Fruit fly (Drosophila melanogaster) whole organism, embryonic: Measurements from ENCODE around the gene loaf.
A peak's percentile ranks its signal among the peaks of the same experiment; 100 is the strongest.

ENCODE experiments used
- BtbVII ChIP-seq: fragments of 200-800 bp; sonication (Bioruptor generic); optimal IDR thresholded peaks from 3 replicates; lab custom pipeline; 2017; ENCODE audit warnings: missing biosample characterization, mild to moderate bottlenecking, missing genetic modification characterization
- CG1024 ChIP-seq: fragments of 200-800 bp; sonication (Bioruptor generic); IDR thresholded peaks from 2 replicates; pipeline ENCODE4 v1.3.6; 2022; ENCODE audit warnings: missing biosample characterization, missing genetic modification characterization
- CG12299 ChIP-seq: fragments of 200-800 bp; sonication (Bioruptor generic); optimal IDR thresholded peaks from 2 replicates; lab custom pipeline; 2018; ENCODE audit warnings: missing biosample characterization, mild to moderate bottlenecking, missing genetic modification characterization
- CG14860 ChIP-seq: fragments of 200-800 bp; sonication (Bioruptor generic); IDR thresholded peaks from 3 replicates; pipeline ENCODE4 v1.3.6; 2022; ENCODE audit warnings: missing biosample characterization, missing genetic modification characterization; ENCODE audit not compliant: partially characterized antibody
- CG14965 ChIP-seq: fragments of 200-800 bp; sonication (Bioruptor generic); optimal IDR thresholded peaks from 2 replicates; lab custom pipeline; 2016; ENCODE audit warnings: missing biosample characterization, missing genetic modification characterization, borderline replicate concordance
- CG1602 ChIP-seq: fragments of 200-800 bp; sonication (Bioruptor generic); optimal IDR thresholded peaks from 3 replicates; lab custom pipeline; 2016; ENCODE audit warnings: missing biosample characterization, missing genetic modification characterization
- CG1603 ChIP-seq: fragments of 200-800 bp; sonication (Bioruptor generic); optimal IDR thresholded peaks from 2 replicates; lab custom pipeline; 2019; ENCODE audit warnings: missing biosample characterization, mild to moderate bottlenecking, missing genetic modification characterization, moderate library complexity
- CG17612 ChIP-seq: fragments of 200-800 bp; sonication (Bioruptor generic); IDR thresholded peaks from 2 replicates; pipeline ENCODE4 v1.3.6; 2022; ENCODE audit warnings: missing biosample characterization, missing genetic modification characterization
- CG30403 ChIP-seq: fragments of 200-800 bp; sonication (Bioruptor generic); optimal IDR thresholded peaks from 3 replicates; lab custom pipeline; 2016; ENCODE audit warnings: missing biosample characterization, missing genetic modification characterization
- CG34422 ChIP-seq: fragments of 200-800 bp; sonication (Bioruptor generic); IDR thresholded peaks from 3 replicates; pipeline ENCODE4 v1.3.6; 2022; ENCODE audit warnings: missing biosample characterization, missing genetic modification characterization
- CG4282 ChIP-seq: fragments of 200-800 bp; sonication (Bioruptor generic); optimal IDR thresholded peaks from 2 replicates; lab custom pipeline; 2016; ENCODE audit warnings: missing biosample characterization, missing genetic modification characterization
- CG6272 ChIP-seq: fragments of 200-800 bp; sonication (Bioruptor generic); IDR thresholded peaks from 2 replicates; pipeline ENCODE4 v1.3.6; 2022; ENCODE audit warnings: missing biosample characterization, missing genetic modification characterization
- CG6683 ChIP-seq: fragments of 200-800 bp; sonication (Bioruptor generic); optimal IDR thresholded peaks from 2 replicates; lab custom pipeline; 2017; ENCODE audit warnings: missing biosample characterization, mild to moderate bottlenecking, missing genetic modification characterization, missing genetic modification reagents
- CG6765 ChIP-seq: fragments of 200-800 bp; sonication (Bioruptor generic); optimal IDR thresholded peaks from 3 replicates; lab custom pipeline; 2017; ENCODE audit warnings: missing biosample characterization, mild to moderate bottlenecking, missing genetic modification characterization
- CG6813 ChIP-seq: fragments of 200-800 bp; sonication (Bioruptor generic); optimal IDR thresholded peaks from 2 replicates; lab custom pipeline; 2017; ENCODE audit warnings: missing biosample characterization, missing genetic modification characterization, mild to moderate bottlenecking, moderate library complexity, missing genetic modification reagents
- CG7839 ChIP-seq: fragments of 200-800 bp; sonication (Bioruptor generic); optimal IDR thresholded peaks from 3 replicates; lab custom pipeline; 2018; ENCODE audit warnings: missing biosample characterization, mild to moderate bottlenecking, missing genetic modification characterization, moderate library complexity
- CG7963 ChIP-seq: fragments of 200-800 bp; sonication (Bioruptor generic); IDR thresholded peaks from 3 replicates; pipeline ENCODE4 v1.3.6; 2022; ENCODE audit warnings: missing biosample characterization, missing genetic modification characterization; ENCODE audit not compliant: partially characterized antibody
- CG9437 ChIP-seq: fragments of 200-800 bp; sonication (Bioruptor generic); optimal IDR thresholded peaks from 2 replicates; lab custom pipeline; 2018; ENCODE audit warnings: missing biosample characterization, mild to moderate bottlenecking, missing genetic modification characterization
- D19B ChIP-seq: fragments of 200-800 bp; sonication (Bioruptor generic); optimal IDR thresholded peaks from 2 replicates; lab custom pipeline; 2017; ENCODE audit warnings: missing biosample characterization, mild to moderate bottlenecking, missing genetic modification characterization
- Doc3 ChIP-seq: fragments of 200-800 bp; sonication (Bioruptor generic); IDR thresholded peaks from 3 replicates; pipeline ENCODE4 v1.3.6; 2022; ENCODE audit warnings: missing biosample characterization, missing genetic modification characterization; ENCODE audit not compliant: partially characterized antibody
- E2f2 ChIP-seq: fragments of 200-800 bp; sonication (Bioruptor generic); IDR thresholded peaks from 2 replicates; pipeline ENCODE4 v1.3.6; 2022; ENCODE audit warnings: missing biosample characterization, missing genetic modification characterization
- Fer1 ChIP-seq: fragments of 200-800 bp; sonication (Bioruptor generic); optimal IDR thresholded peaks from 2 replicates; lab custom pipeline; 2017; ENCODE audit warnings: missing biosample characterization, mild to moderate bottlenecking, missing genetic modification characterization
- MBD-R2 ChIP-seq: fragments of 200-800 bp; sonication (Bioruptor generic); IDR thresholded peaks from 2 replicates; pipeline ENCODE4 v1.3.6; 2022; ENCODE audit warnings: missing biosample characterization, missing genetic modification characterization
- NFAT ChIP-seq: fragments of 200-800 bp; sonication (Bioruptor generic); IDR thresholded peaks from 2 replicates; pipeline ENCODE4 v1.3.6; 2022; ENCODE audit warnings: missing biosample characterization, missing genetic modification characterization
- NK7.1 ChIP-seq: fragments of 200-800 bp; sonication (Bioruptor generic); optimal IDR thresholded peaks from 3 replicates; lab custom pipeline; 2016; ENCODE audit warnings: missing biosample characterization, missing genetic modification characterization
- ara ChIP-seq: fragments of 200-800 bp; sonication (Bioruptor generic); IDR thresholded peaks from 2 replicates; pipeline ENCODE4 v1.3.6; 2022; ENCODE audit warnings: missing biosample characterization, missing genetic modification characterization
- ash1 ChIP-seq: fragments of 200-800 bp; sonication (Bioruptor generic); optimal IDR thresholded peaks from 2 replicates; lab custom pipeline; 2018; ENCODE audit warnings: missing biosample characterization, mild to moderate bottlenecking, missing genetic modification characterization
- btn ChIP-seq: fragments of 200-800 bp; sonication (Bioruptor generic); optimal IDR thresholded peaks from 2 replicates; lab custom pipeline; 2016; ENCODE audit warnings: missing biosample characterization, missing genetic modification characterization
- cas ChIP-seq: fragments of 200-800 bp; sonication (Bioruptor generic); IDR thresholded peaks from 2 replicates; pipeline ENCODE4 v1.3.6; 2022; ENCODE audit warnings: missing biosample characterization, missing genetic modification characterization
- caup ChIP-seq: fragments of 200-800 bp; sonication (Bioruptor generic); optimal IDR thresholded peaks from 3 replicates; lab custom pipeline; 2017; ENCODE audit warnings: missing biosample characterization, mild to moderate bottlenecking, missing genetic modification characterization, moderate library complexity; ENCODE audit not compliant: severe bottlenecking
- ems ChIP-seq: fragments of 200-800 bp; sonication (Bioruptor generic); optimal IDR thresholded peaks from 3 replicates; lab custom pipeline; 2016; ENCODE audit warnings: missing biosample characterization, missing genetic modification characterization
- ewg ChIP-seq: fragments of 200-800 bp; sonication (Bioruptor generic); optimal IDR thresholded peaks from 3 replicates; lab custom pipeline; 2017; ENCODE audit warnings: mild to moderate bottlenecking, missing biosample characterization, missing genetic modification reagents, missing genetic modification characterization
- fu2 ChIP-seq: fragments of 200-800 bp; sonication (Bioruptor generic); optimal IDR thresholded peaks from 2 replicates; lab custom pipeline; 2016; ENCODE audit warnings: missing biosample characterization, missing genetic modification characterization
- hbn ChIP-seq: fragments of 200-800 bp; sonication (Bioruptor generic); IDR thresholded peaks from 2 replicates; pipeline ENCODE4 v1.3.6; 2022; ENCODE audit warnings: missing biosample characterization, missing genetic modification characterization; ENCODE audit not compliant: partially characterized antibody
- jumu ChIP-seq: fragments of 200-800 bp; sonication (Bioruptor generic); optimal IDR thresholded peaks from 3 replicates; lab custom pipeline; 2016; ENCODE audit warnings: missing biosample characterization, missing genetic modification characterization
- kah ChIP-seq: fragments of 200-800 bp; sonication (Bioruptor generic); optimal IDR thresholded peaks from 2 replicates; lab custom pipeline; 2018; ENCODE audit warnings: missing biosample characterization, mild to moderate bottlenecking, missing genetic modification characterization
- kay ChIP-seq: fragments of 200-800 bp; sonication (Bioruptor generic); optimal IDR thresholded peaks from 2 replicates; lab custom pipeline; 2016; ENCODE audit warnings: missing biosample characterization, missing genetic modification characterization
- knrl ChIP-seq: fragments of 200-800 bp; sonication (Bioruptor generic); IDR thresholded peaks from 3 replicates; pipeline ENCODE4 v1.3.6; 2022; ENCODE audit warnings: missing biosample characterization, missing genetic modification characterization; ENCODE audit not compliant: partially characterized antibody
- maf-S ChIP-seq: fragments of 200-800 bp; sonication (Bioruptor generic); optimal IDR thresholded peaks from 2 replicates; lab custom pipeline; 2016; ENCODE audit warnings: missing biosample characterization, missing genetic modification characterization
- mam ChIP-seq: fragments of 200-800 bp; sonication (Bioruptor generic); optimal IDR thresholded peaks from 3 replicates; lab custom pipeline; 2016; ENCODE audit warnings: missing biosample characterization, missing genetic modification characterization
- nom ChIP-seq: fragments of 200-800 bp; sonication (Bioruptor generic); optimal IDR thresholded peaks from 2 replicates; lab custom pipeline; 2017; ENCODE audit warnings: missing biosample characterization, missing genetic modification characterization, mild to moderate bottlenecking, moderate library complexity, missing genetic modification reagents
- oc ChIP-seq: fragments of 200-800 bp; sonication (Bioruptor generic); optimal IDR thresholded peaks from 2 replicates; lab custom pipeline; 2018; ENCODE audit warnings: missing biosample characterization, mild to moderate bottlenecking, missing genetic modification characterization, moderate library complexity
- onecut ChIP-seq: fragments of 200-800 bp; sonication (Bioruptor generic); IDR thresholded peaks from 2 replicates; pipeline ENCODE4 v1.3.6; 2022; ENCODE audit warnings: missing biosample characterization, missing genetic modification characterization
- pho ChIP-seq: fragments of 200-800 bp; sonication (Bioruptor generic); optimal IDR thresholded peaks from 2 replicates; lab custom pipeline; 2016; ENCODE audit warnings: missing biosample characterization, missing genetic modification characterization
- pzg ChIP-seq: fragments of 200-800 bp; sonication (Bioruptor generic); optimal IDR thresholded peaks from 3 replicates; lab custom pipeline; 2018; ENCODE audit warnings: missing biosample characterization, mild to moderate bottlenecking, missing genetic modification characterization, moderate library complexity
- rib ChIP-seq: fragments of 200-800 bp; sonication (Bioruptor generic); IDR thresholded peaks from 2 replicates; pipeline ENCODE4 v1.3.6; 2022; ENCODE audit warnings: missing biosample characterization, missing genetic modification characterization
- sc ChIP-seq, 3 experiments: fragments of >200 bp in 2 of 3; fragments of 200-800 bp in 1 of 3; sonication (Bioruptor generic) in 1 of 3; optimal IDR thresholded peaks; 2 replicates in 2 of 3; 3 replicates in 1 of 3; lab custom pipeline; 2017; ENCODE audit warnings: mild to moderate bottlenecking in 1 of 3, missing biosample characterization in 1 of 3, missing genetic modification characterization in 1 of 3, missing genetic modification reagents in 1 of 3
- sob ChIP-seq: fragments of 200-800 bp; sonication (Bioruptor generic); IDR thresholded peaks from 2 replicates; pipeline ENCODE4 v1.3.6; 2022; ENCODE audit warnings: missing biosample characterization, missing genetic modification characterization
- zf30C ChIP-seq: fragments of 200-800 bp; sonication (Bioruptor generic); optimal IDR thresholded peaks from 3 replicates; lab custom pipeline; 2018; ENCODE audit warnings: missing biosample characterization, mild to moderate bottlenecking, missing genetic modification characterization
- zfh1 ChIP-seq: fragments of 200-800 bp; sonication (Bioruptor generic); IDR thresholded peaks from 3 replicates; pipeline ENCODE4 v1.3.6; 2022; ENCODE audit warnings: missing biosample characterization, missing genetic modification characterization

loaf gene

DNA sequence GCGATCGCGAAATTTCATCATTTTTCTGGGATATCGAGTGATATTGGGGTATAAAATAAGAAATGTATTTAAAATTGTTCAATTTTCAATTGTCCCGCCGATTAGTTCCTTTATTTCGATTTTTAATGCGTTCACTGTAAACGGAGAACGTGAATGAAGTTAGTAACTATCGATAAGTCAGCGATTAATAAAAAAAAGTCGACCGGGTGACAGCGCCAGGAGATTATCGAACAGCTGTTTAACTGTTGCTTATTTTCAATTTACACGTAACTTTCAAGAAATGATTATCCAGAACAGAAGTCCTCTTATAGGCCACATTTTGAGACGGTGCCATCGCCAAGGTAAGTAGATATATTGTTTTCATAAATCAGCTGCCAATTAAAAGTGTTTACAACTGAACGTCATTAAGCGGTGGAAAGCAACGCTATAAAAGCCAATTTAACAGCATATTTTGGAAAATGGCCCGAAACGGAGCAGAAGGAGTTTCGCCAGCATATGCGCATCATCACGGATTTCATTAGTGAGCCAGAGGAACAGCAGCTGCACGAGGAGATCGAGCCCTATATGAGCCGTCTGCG lies 49.3 kb upstream of the loaf start, which contains the start of gene CG14130 (continued):
- TF ChIP-seq CG6272 (GFP tag; lab: Robert Waterston, UW) (no peak), CG9437 (GFP tag; lab: Kevin White, UChicago) (no peak), zf30C (GFP tag; lab: Kevin White, UChicago) (no peak), nom (GFP tag; lab: Kevin White, UChicago) (no peak), CG7839 (no peak), ems (GFP tag; lab: Kevin White, UChicago) (no peak), fu2 (GFP tag; lab: Kevin White, UChicago) (no peak), BtbVII (GFP tag; lab: Kevin White, UChicago) (no peak), MBD-R2 (GFP tag; lab: Robert Waterston, UW) (peak; percentile 92), NFAT (no peak), E2f2 (peak; percentile 98), CG6765 (no peak), zfh1 (GFP tag; lab: Robert Waterston, UW) (no peak), mam (GFP tag; lab: Kevin White, UChicago) (no peak), maf-S (GFP tag; lab: Kevin White, UChicago) (no peak), CG6813 (GFP tag; lab: Kevin White, UChicago) (no peak), D19B (no peak), ash1 (GFP tag; lab: Kevin White, UChicago) (no peak), CG6683 (GFP tag; lab: Kevin White, UChicago) (no peak), Fer1 (GFP tag; lab: Kevin White, UChicago) (no peak), pho (GFP tag; lab: Kevin White, UChicago) (no peak), CG12299 (tag; lab: Kevin White, UChicago) (no peak), cas (GFP tag; lab: Robert Waterston, UW) (no peak), kay (GFP tag; lab: Kevin White, UChicago) (no peak), CG14965 (no peak), btn (GFP tag; lab: Kevin White, UChicago) (no peak), CG7963 (GFP tag; lab: Robert Waterston, UW) (peak; percentile 91), onecut (GFP tag; lab: Robert Waterston, UW) (no peak), CG1602 (GFP tag; lab: Kevin White, UChicago) (no peak), sc (optimal IDR thresholded peaks at IDR 0.05; lab: Kevin White, UChicago) (no peak), sc (GFP tag; optimal IDR thresholded peaks at IDR 0.05; lab: Kevin White, UChicago) (no peak), CG4282 (GFP tag; lab: Kevin White, UChicago) (no peak), pzg (GFP tag; lab: Kevin White, UChicago) (peak; percentile 79), Doc3 (GFP tag; lab: Robert Waterston, UW) (peak; percentile 89), ara (GFP tag; lab: Robert Waterston, UW) (no peak), hbn (GFP tag; lab: Robert Waterston, UW) (peak; percentile 94), caup (GFP tag; lab: Kevin White, UChicago) (no peak), CG17612 (GFP tag; lab: Robert Waterston, UW) (no peak), rib (GFP tag; lab: Robert Waterston, UW) (no peak), CG1024 (GFP tag; lab: Robert Waterston, UW) (no peak), CG14860 (GFP tag; lab: Robert Waterston, UW) (peak; percentile 91), ewg (GFP tag; lab: Kevin White, UChicago) (no peak), kah (GFP tag; lab: Kevin White, UChicago) (no peak), CG1603 (no peak), oc (tag; lab: Kevin White, UChicago) (peak; percentile 95), knrl (GFP tag; lab: Robert Waterston, UW) (peak; percentile 84), NK7.1 (GFP tag; lab: Kevin White, UChicago) (no peak), jumu (GFP tag; lab: Kevin White, UChicago) (no peak), CG34422 (peak; percentile 56; the same call in 1 of the 3 replicates), sob (no peak), CG30403 (GFP tag; lab: Kevin White, UChicago) (no peak)
